Worm (Caenorhabditis elegans): ENCODE results near the gene C08B6.6.

- TF ChIP-seq flt-1 (GFP tag; IDR thresholded peaks at IDR 0.05): no peak
- no peak for TF ChIP-seq ztf-23 (GFP tag; IDR thresholded peaks at IDR 0.05)
- no peak for TF ChIP-seq cog-1 (tag; optimal IDR thresholded peaks at IDR 0.05)
- no peak for TF ChIP-seq T22C8.4 (GFP tag; IDR thresholded peaks at IDR 0.05)
- no peak for TF ChIP-seq ztf-29 (GFP tag; IDR thresholded peaks at IDR 0.05)
- TF ChIP-seq klf-2 (GFP tag; conservative IDR thresholded peaks at IDR 0.05): no peak
- TF ChIP-seq ref-1 (GFP tag; conservative IDR thresholded peaks at IDR 0.05): no peak
- no peak for TF ChIP-seq tab-1 (GFP tag; IDR thresholded peaks at IDR 0.05)
These were observed 1.6 kb downstream of the C08B6.6 start, which contains the start of gene C08B6.10 for ce11 chrV:10124799-10125548.

All from whole organism, midembryonic.